Worm (Caenorhabditis elegans) whole organism, L2 larva: Measurements from ENCODE around the gene gcc-2.

Experiments used
- Y55F3AM.14 ChIP-seq: fragments of 200-800 bp; sonication (Bioruptor generic); optimal IDR thresholded peaks from 2 replicates; lab custom pipeline; 2018; ENCODE audit warnings: mild to moderate bottlenecking, missing genetic modification characterization, missing compliant biosample characterization
- ZK546.5 ChIP-seq: sonication (generic microtip); optimal IDR thresholded peaks from 2 replicates; lab custom pipeline; 2017; ENCODE audit warnings: missing biosample characterization, missing genetic modification characterization
- alr-1 ChIP-seq: fragments of 150-350 bp; optimal IDR thresholded peaks from 2 replicates; lab custom pipeline; 2014; ENCODE audit warnings: missing biosample characterization, missing genetic modification characterization
- blmp-1 ChIP-seq: sonication (generic microtip); optimal IDR thresholded peaks from 2 replicates; lab custom pipeline; 2017; ENCODE audit warnings: missing genetic modification characterization, mild to moderate bottlenecking, missing compliant biosample characterization, antibody characterized with exemption, moderate library complexity; ENCODE audit not compliant: insufficient read depth
- ceh-82 ChIP-seq: fragments of 150-350 bp; optimal IDR thresholded peaks from 2 replicates; lab custom pipeline; 2014; ENCODE audit warnings: missing biosample characterization, missing genetic modification characterization
- fos-1 ChIP-seq: fragments of 150-350 bp; optimal IDR thresholded peaks from 2 replicates; lab custom pipeline; 2014; ENCODE audit warnings: missing biosample characterization, missing genetic modification characterization
- lin-11 ChIP-seq: fragments of 150-350 bp; sonication (generic microtip); optimal IDR thresholded peaks from 2 replicates; lab custom pipeline; 2014; ENCODE audit warnings: missing biosample characterization, missing genetic modification characterization, inconsistent platforms, mixed read lengths
- lsy-2 ChIP-seq, 2 experiments: fragments of 150-350 bp in 1 of 2; sonication (generic microtip) in 1 of 2; optimal IDR thresholded peaks; 2 replicates each; lab custom pipeline; 2014 to 2017; ENCODE audit warnings: missing biosample characterization in 2 of 2, missing genetic modification characterization in 2 of 2
- nhr-21 ChIP-seq: fragments of 150-350 bp; optimal IDR thresholded peaks from 2 replicates; lab custom pipeline; 2014; ENCODE audit warnings: missing biosample characterization, missing genetic modification characterization
- unc-39 ChIP-seq: fragments of 150-350 bp; optimal IDR thresholded peaks from 2 replicates; lab custom pipeline; 2014; ENCODE audit warnings: missing biosample characterization, missing genetic modification characterization
- unc-62 ChIP-seq: fragments of 150-350 bp; optimal IDR thresholded peaks from 2 replicates; lab custom pipeline; 2014; ENCODE audit warnings: missing biosample characterization, missing genetic modification reagents, missing genetic modification characterization

ce11 chrIII:9743239-9743638 lies 18.7 kb downstream of the gcc-2 start, which contains the start of gene T05G5.1:
- no peak for TF ChIP-seq unc-39 (tag; lab: Kevin White, UChicago)
- no peak for TF ChIP-seq Y55F3AM.14 (GFP tag; lab: Kevin White, UChicago)
- TF ChIP-seq ZK546.5 (tag; lab: Kevin White, UChicago) = no peak
- TF ChIP-seq blmp-1 (tag; lab: Kevin White, UChicago) = no peak
- no peak for TF ChIP-seq ceh-82 (tag; lab: Kevin White, UChicago)
- TF ChIP-seq nhr-21 = no peak
- no peak for TF ChIP-seq unc-62 (GFP tag; lab: Kevin White, UChicago)
- TF ChIP-seq lin-11 = no peak
- no peak for TF ChIP-seq lsy-2 (tag; optimal IDR thresholded peaks at IDR 0.05; lab: Kevin White, UChicago)
- no peak for TF ChIP-seq alr-1
- no peak for TF ChIP-seq fos-1 (tag; lab: Kevin White, UChicago)
